Worm (Caenorhabditis elegans) whole organism, L2 larva: ENCODE results near the gene msp-31.

ENCODE experiments used
- aly-2 ChIP-seq: fragments of 150-350 bp; optimal IDR thresholded peaks from 2 replicates; lab custom pipeline; 2014; ENCODE audit warnings: missing biosample characterization, missing genetic modification characterization
- ama-1 ChIP-seq: fragments of 150-350 bp; optimal IDR thresholded peaks from 2 replicates; lab custom pipeline; 2018; ENCODE audit warnings: inconsistent platforms
- nhr-77 ChIP-seq: fragments of 150-350 bp; optimal IDR thresholded peaks from 2 replicates; lab custom pipeline; 2014; ENCODE audit warnings: missing biosample characterization, missing genetic modification characterization
- unc-55 ChIP-seq: fragments of 150-350 bp; sonication (generic microtip); optimal IDR thresholded peaks from 3 replicates; lab custom pipeline; 2014; ENCODE audit warnings: missing biosample characterization, missing genetic modification reagents, missing genetic modification characterization
- unc-62 ChIP-seq: fragments of 150-350 bp; optimal IDR thresholded peaks from 2 replicates; lab custom pipeline; 2014; ENCODE audit warnings: missing biosample characterization, missing genetic modification reagents, missing genetic modification characterization
- zag-1 ChIP-seq: fragments of 150-350 bp; optimal IDR thresholded peaks from 2 replicates; lab custom pipeline; 2014; ENCODE audit warnings: missing biosample characterization, missing genetic modification characterization

DNA sequence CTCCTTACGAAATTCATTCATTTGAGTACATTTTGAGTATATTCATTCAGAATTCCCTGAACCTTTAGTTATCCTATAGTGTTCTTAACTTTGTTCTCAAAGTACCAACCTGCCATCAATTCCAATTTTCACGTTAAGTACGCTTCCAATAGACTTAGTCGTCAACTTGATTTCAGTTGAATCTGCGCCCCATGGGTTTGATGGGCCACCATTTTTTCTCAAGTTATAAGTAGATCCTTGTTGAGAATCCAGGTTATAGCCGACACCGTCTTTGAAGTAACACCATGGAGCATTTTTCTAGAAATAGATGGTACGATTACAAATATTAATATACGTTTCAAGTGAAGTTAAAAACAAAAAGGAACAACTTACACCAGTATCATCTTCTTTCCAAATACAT is 8.4 kb upstream of the msp-31 start:
- no peak for TF ChIP-seq unc-62 (GFP tag; lab: Kevin White, UChicago)
- TF ChIP-seq aly-2 (tag; lab: Kevin White, UChicago), result no peak
- no peak for TF ChIP-seq unc-55 (GFP tag; lab: Kevin White, UChicago)
- no peak for TF ChIP-seq nhr-77
- TF ChIP-seq ama-1 (lab: Kevin White, UChicago), result no peak
- TF ChIP-seq zag-1 (tag; lab: Kevin White, UChicago), result no peak
